Worm (Caenorhabditis elegans) whole organism, L2 larva: ENCODE data around the gene dyf-2.

Experiments
- C34F6.9 ChIP-seq: fragments of 150-350 bp; optimal IDR thresholded peaks from 2 replicates; lab custom pipeline; 2014; ENCODE audit warnings: missing biosample characterization, missing genetic modification characterization
- F13H6.1 ChIP-seq: sonication (generic microtip); optimal IDR thresholded peaks from 2 replicates; lab custom pipeline; 2016; ENCODE audit warnings: missing genetic modification characterization, missing compliant biosample characterization
- R02D3.7 ChIP-seq: fragments of 150-350 bp; optimal IDR thresholded peaks from 2 replicates; lab custom pipeline; 2014; ENCODE audit warnings: missing biosample characterization, missing genetic modification characterization
- Y55F3AM.14 ChIP-seq: fragments of 200-800 bp; sonication (Bioruptor generic); optimal IDR thresholded peaks from 2 replicates; lab custom pipeline; 2018; ENCODE audit warnings: mild to moderate bottlenecking, missing genetic modification characterization, missing compliant biosample characterization
- alr-1 ChIP-seq: fragments of 150-350 bp; optimal IDR thresholded peaks from 2 replicates; lab custom pipeline; 2014; ENCODE audit warnings: missing biosample characterization, missing genetic modification characterization
- aly-2 ChIP-seq: fragments of 150-350 bp; optimal IDR thresholded peaks from 2 replicates; lab custom pipeline; 2014; ENCODE audit warnings: missing biosample characterization, missing genetic modification characterization
- ama-1 ChIP-seq: fragments of 150-350 bp; optimal IDR thresholded peaks from 2 replicates; lab custom pipeline; 2018; ENCODE audit warnings: inconsistent platforms
- blmp-1 ChIP-seq: sonication (generic microtip); optimal IDR thresholded peaks from 2 replicates; lab custom pipeline; 2017; ENCODE audit warnings: missing genetic modification characterization, mild to moderate bottlenecking, missing compliant biosample characterization, antibody characterized with exemption, moderate library complexity; ENCODE audit not compliant: insufficient read depth
- ceh-16 ChIP-seq: fragments of 150-350 bp; optimal IDR thresholded peaks from 2 replicates; lab custom pipeline; 2014; ENCODE audit warnings: missing biosample characterization, missing genetic modification characterization
- crh-2 ChIP-seq: sonication (generic microtip); optimal IDR thresholded peaks from 2 replicates; lab custom pipeline; 2017; ENCODE audit warnings: missing biosample characterization, missing genetic modification characterization
- dmd-4 ChIP-seq: sonication (generic microtip); optimal IDR thresholded peaks from 2 replicates; lab custom pipeline; 2017; ENCODE audit warnings: missing biosample characterization, missing genetic modification characterization
- egl-27 ChIP-seq: sonication (generic microtip); optimal IDR thresholded peaks from 3 replicates; lab custom pipeline; 2017; ENCODE audit warnings: missing biosample characterization, missing genetic modification reagents, missing genetic modification characterization
- elt-1 ChIP-seq: fragments of 150-350 bp; optimal IDR thresholded peaks from 2 replicates; lab custom pipeline; 2014; ENCODE audit warnings: missing biosample characterization, missing genetic modification characterization
- elt-3 ChIP-seq: sonication (generic microtip); optimal IDR thresholded peaks from 2 replicates; lab custom pipeline; 2017; ENCODE audit warnings: missing biosample characterization, missing genetic modification characterization
- fos-1 ChIP-seq: fragments of 150-350 bp; optimal IDR thresholded peaks from 2 replicates; lab custom pipeline; 2014; ENCODE audit warnings: missing biosample characterization, missing genetic modification characterization
- gmeb-1 ChIP-seq: fragments of 150-350 bp; optimal IDR thresholded peaks from 2 replicates; lab custom pipeline; 2014; ENCODE audit warnings: missing biosample characterization, missing genetic modification characterization
- lin-11 ChIP-seq: fragments of 150-350 bp; sonication (generic microtip); optimal IDR thresholded peaks from 2 replicates; lab custom pipeline; 2014; ENCODE audit warnings: missing biosample characterization, missing genetic modification characterization, inconsistent platforms, mixed read lengths
- lin-13 ChIP-seq: fragments of 150-350 bp; optimal IDR thresholded peaks from 2 replicates; lab custom pipeline; 2014; ENCODE audit warnings: missing biosample characterization, missing genetic modification reagents, missing genetic modification characterization
- lin-39 ChIP-seq: fragments of 150-350 bp; optimal IDR thresholded peaks from 2 replicates; lab custom pipeline; 2014; ENCODE audit warnings: missing biosample characterization, missing genetic modification reagents, missing genetic modification characterization
- lsy-2 ChIP-seq, 2 experiments: fragments of 150-350 bp in 1 of 2; sonication (generic microtip) in 1 of 2; optimal IDR thresholded peaks; 2 replicates each; lab custom pipeline; 2014 to 2017; ENCODE audit warnings: missing biosample characterization in 2 of 2, missing genetic modification characterization in 2 of 2
- mab-5 ChIP-seq: fragments of 150-350 bp; optimal IDR thresholded peaks from 2 replicates; lab custom pipeline; 2014; ENCODE audit warnings: missing biosample characterization, missing genetic modification characterization
- mbf-1 ChIP-seq: sonication (generic microtip); optimal IDR thresholded peaks from 2 replicates; lab custom pipeline; 2017; ENCODE audit warnings: missing biosample characterization, missing genetic modification characterization
- mdl-1 ChIP-seq, 2 experiments: fragments of 150-350 bp in 1 of 2; sonication (generic microtip) in 1 of 2; optimal IDR thresholded peaks; 2 replicates each; lab custom pipeline; 2017; ENCODE audit warnings: missing biosample characterization in 2 of 2, missing genetic modification characterization in 2 of 2
- nhr-10 ChIP-seq: sonication (generic microtip); optimal IDR thresholded peaks from 2 replicates; lab custom pipeline; 2017; ENCODE audit warnings: missing biosample characterization, missing genetic modification characterization
- nhr-11 ChIP-seq: fragments of 150-350 bp; optimal IDR thresholded peaks from 2 replicates; lab custom pipeline; 2014; ENCODE audit warnings: missing biosample characterization, missing genetic modification characterization
- nhr-12 ChIP-seq: fragments of 150-350 bp; optimal IDR thresholded peaks from 2 replicates; lab custom pipeline; 2014; ENCODE audit warnings: missing biosample characterization, missing genetic modification characterization
- nhr-129 ChIP-seq: fragments of 150-350 bp; optimal IDR thresholded peaks from 2 replicates; lab custom pipeline; 2014; ENCODE audit warnings: missing biosample characterization, missing genetic modification characterization
- nhr-21 ChIP-seq: fragments of 150-350 bp; optimal IDR thresholded peaks from 2 replicates; lab custom pipeline; 2014; ENCODE audit warnings: missing biosample characterization, missing genetic modification characterization
- nhr-23 ChIP-seq: fragments of 150-350 bp; optimal IDR thresholded peaks from 2 replicates; lab custom pipeline; 2014; ENCODE audit warnings: missing biosample characterization, missing genetic modification reagents, missing genetic modification characterization
- nhr-237 ChIP-seq: fragments of 150-350 bp; optimal IDR thresholded peaks from 2 replicates; lab custom pipeline; 2014; ENCODE audit warnings: missing biosample characterization, missing genetic modification characterization
- nhr-25 ChIP-seq: fragments of 150-350 bp; sonication (generic microtip); optimal IDR thresholded peaks from 3 replicates; lab custom pipeline; 2014; ENCODE audit warnings: missing biosample characterization, missing genetic modification characterization
- nhr-6 ChIP-seq: fragments of 150-350 bp; optimal IDR thresholded peaks from 2 replicates; lab custom pipeline; 2014; ENCODE audit warnings: missing biosample characterization, missing genetic modification characterization
- nhr-77 ChIP-seq: fragments of 150-350 bp; optimal IDR thresholded peaks from 2 replicates; lab custom pipeline; 2014; ENCODE audit warnings: missing biosample characterization, missing genetic modification characterization
- peb-1 ChIP-seq: fragments of 150-350 bp; optimal IDR thresholded peaks from 2 replicates; lab custom pipeline; 2014; ENCODE audit warnings: missing biosample characterization, missing genetic modification characterization
- sem-4 ChIP-seq: fragments of 150-350 bp; optimal IDR thresholded peaks from 2 replicates; lab custom pipeline; 2014; ENCODE audit warnings: missing biosample characterization, missing genetic modification reagents, missing genetic modification characterization
- skn-1 ChIP-seq: sonication (generic microtip); optimal IDR thresholded peaks from 2 replicates; lab custom pipeline; 2017; ENCODE audit warnings: missing biosample characterization, missing genetic modification characterization
- sma-3 ChIP-seq: sonication (generic microtip); optimal IDR thresholded peaks from 2 replicates; lab custom pipeline; 2016; ENCODE audit warnings: missing genetic modification reagents, missing genetic modification characterization, missing compliant biosample characterization
- sma-9 ChIP-seq, 2 experiments: fragments of 150-350 bp in 1 of 2; sonication (generic microtip) in 1 of 2; optimal IDR thresholded peaks; 2 replicates each; lab custom pipeline; 2014 to 2016; ENCODE audit warnings: missing genetic modification characterization in 2 of 2, mild to moderate bottlenecking in 1 of 2, missing biosample characterization in 1 of 2, missing compliant biosample characterization in 1 of 2, missing genetic modification reagents in 1 of 2, moderate library complexity in 1 of 2
- snpc-4 ChIP-seq: fragments of 150-350 bp; optimal IDR thresholded peaks from 2 replicates; lab custom pipeline; 2014; ENCODE audit warnings: missing biosample characterization, missing genetic modification characterization
- unc-39 ChIP-seq: fragments of 150-350 bp; optimal IDR thresholded peaks from 2 replicates; lab custom pipeline; 2014; ENCODE audit warnings: missing biosample characterization, missing genetic modification characterization
- unc-55 ChIP-seq: fragments of 150-350 bp; sonication (generic microtip); optimal IDR thresholded peaks from 3 replicates; lab custom pipeline; 2014; ENCODE audit warnings: missing biosample characterization, missing genetic modification reagents, missing genetic modification characterization
- unc-62 ChIP-seq: fragments of 150-350 bp; optimal IDR thresholded peaks from 2 replicates; lab custom pipeline; 2014; ENCODE audit warnings: missing biosample characterization, missing genetic modification reagents, missing genetic modification characterization
- zag-1 ChIP-seq: fragments of 150-350 bp; optimal IDR thresholded peaks from 2 replicates; lab custom pipeline; 2014; ENCODE audit warnings: missing biosample characterization, missing genetic modification characterization
- ztf-1 ChIP-seq: fragments of 200-800 bp; sonication (Bioruptor generic); conservative IDR thresholded peaks from 2 replicates; pipeline ENCODE4 v1.3.6; 2022; ENCODE audit warnings: missing genetic modification characterization, missing compliant biosample characterization
- ztf-11 ChIP-seq: sonication (generic microtip); optimal IDR thresholded peaks from 2 replicates; lab custom pipeline; 2017; ENCODE audit warnings: missing biosample characterization, missing genetic modification characterization
- ztf-4 ChIP-seq: fragments of 150-350 bp; optimal IDR thresholded peaks from 2 replicates; lab custom pipeline; 2014; ENCODE audit warnings: missing biosample characterization, missing genetic modification characterization

The dyf-2 gene

DNA sequence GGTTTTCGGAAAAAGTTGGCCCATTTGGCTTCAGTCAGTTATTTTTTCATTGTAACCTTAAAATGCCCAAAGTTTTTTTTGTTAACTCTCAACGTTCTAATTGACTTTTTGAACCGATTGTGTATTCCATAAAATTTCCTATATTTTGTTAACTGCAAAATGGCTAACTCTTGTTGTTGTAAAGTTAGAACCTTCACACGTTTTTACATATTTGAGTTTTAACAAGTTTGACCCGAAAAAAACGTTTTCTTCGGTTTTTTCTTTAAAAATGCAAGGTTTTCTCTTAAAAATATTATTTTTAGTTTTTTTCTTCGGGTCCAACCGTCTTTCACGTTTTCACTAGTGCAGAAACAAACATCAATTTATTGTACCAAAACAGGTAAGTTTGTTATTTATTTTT, 15.4 kb upstream of the dyf-2 start, which contains the start of gene lit-1:
Gene lit-1 (plus strand): TSS at position 301 of the 400 bp plus-strand sequence.
- TF ChIP-seq lsy-2 (tag; optimal IDR thresholded peaks at IDR 0.05; lab: Kevin White, UChicago) (no peak), unc-62 (GFP tag; lab: Kevin White, UChicago) (no peak), nhr-11 (no peak), F13H6.1 (peak; percentile 4), Y55F3AM.14 (GFP tag; lab: Kevin White, UChicago) (no peak)

DNA sequence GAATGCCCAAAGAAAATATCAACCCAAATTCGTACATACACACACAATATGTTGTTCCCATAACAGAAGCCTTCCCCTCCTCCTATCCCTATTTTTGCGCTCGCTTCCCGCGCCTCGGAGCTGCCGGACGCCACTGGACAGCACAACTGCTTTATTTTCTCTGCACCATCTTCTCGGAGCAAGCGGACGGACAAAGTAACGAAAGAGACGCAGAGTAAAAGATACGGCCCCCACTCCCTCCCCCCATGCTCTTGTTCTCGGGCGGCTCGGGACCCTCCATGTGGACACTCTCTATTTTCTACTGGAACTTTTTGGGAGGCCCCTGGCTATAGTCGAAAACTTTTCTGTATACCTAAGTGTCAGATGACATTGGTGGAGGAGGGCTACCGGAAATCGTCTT, 11.6 kb upstream of the dyf-2 start:
- TF ChIP-seq nhr-23 (tag; lab: Kevin White, UChicago) (no peak), R02D3.7 (tag; lab: Kevin White, UChicago) (no peak), nhr-12 (no peak), ztf-1 (GFP tag; lab: Robert Waterston, UW) (no peak), mbf-1 (tag; lab: Kevin White, UChicago) (no peak), mdl-1 (tag; optimal IDR thresholded peaks at IDR 0.05; lab: Kevin White, UChicago) (peak in 1 of 2 experiments; percentile 30), gmeb-1 (no peak), zag-1 (tag; lab: Kevin White, UChicago) (no peak), nhr-6 (tag; lab: Kevin White, UChicago) (no peak), unc-55 (GFP tag; lab: Kevin White, UChicago) (peak; percentile 35), C34F6.9 (tag; lab: Kevin White, UChicago) (peak; percentile 13), F13H6.1 (peak; percentile 74)

DNA sequence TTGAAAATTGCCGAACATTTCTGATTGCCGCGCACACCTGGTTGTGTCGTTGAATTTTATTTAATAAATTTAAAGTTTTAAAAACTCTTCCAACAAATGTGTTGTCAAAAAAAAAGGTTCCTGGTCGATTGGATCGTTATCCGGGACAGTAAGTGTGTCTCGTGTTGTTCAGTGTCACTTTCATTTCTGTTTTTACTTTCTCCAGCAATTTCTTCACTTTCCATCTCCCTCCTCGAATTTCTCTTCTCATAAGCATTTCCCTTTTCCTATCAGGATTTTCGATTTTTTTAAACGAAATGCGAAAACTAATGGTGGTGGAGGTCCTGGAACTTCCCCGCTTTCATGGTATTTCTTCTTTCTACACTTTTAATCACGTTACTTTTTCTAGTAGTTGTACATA, 9.3 kb upstream of the dyf-2 start:
- no peak for TF ChIP-seq skn-1
- TF ChIP-seq fos-1 (tag; lab: Kevin White, UChicago), result no peak
- no peak for TF ChIP-seq nhr-25 (tag; lab: Kevin White, UChicago)
- no peak for TF ChIP-seq egl-27 (tag; lab: Kevin White, UChicago)
- TF ChIP-seq mab-5 (tag; lab: Kevin White, UChicago), result no peak
- no peak for TF ChIP-seq R02D3.7 (tag; lab: Kevin White, UChicago)
- TF ChIP-seq nhr-12, result no peak
- peak; percentile 91 for TF ChIP-seq blmp-1 (tag; lab: Kevin White, UChicago)

DNA sequence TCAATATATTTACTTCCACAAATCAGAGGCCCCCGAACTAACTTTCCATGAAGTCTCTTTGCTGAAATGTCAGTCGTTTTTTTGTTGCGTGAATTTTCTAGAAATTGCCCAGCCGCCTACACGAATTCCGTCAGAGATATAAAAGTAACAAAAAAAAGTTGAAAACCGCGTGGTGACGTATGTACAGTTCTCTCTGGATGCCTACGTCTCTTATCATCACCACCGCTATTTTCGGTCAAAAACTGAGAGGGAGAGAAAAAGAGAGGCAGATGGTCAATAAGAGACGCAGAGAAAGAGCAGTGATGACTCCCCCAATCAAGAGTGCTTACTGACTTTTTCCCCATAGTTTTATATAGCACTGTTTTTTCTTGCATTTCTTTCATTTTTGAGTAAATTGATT, 7.8 kb upstream of the dyf-2 start:
- TF ChIP-seq gmeb-1 (peak; percentile 49), nhr-77 (no peak), nhr-237 (tag; lab: Kevin White, UChicago) (no peak), aly-2 (tag; lab: Kevin White, UChicago) (no peak), lin-39 (tag; lab: Kevin White, UChicago) (no peak), ztf-4 (tag; lab: Kevin White, UChicago) (no peak), dmd-4 (tag; lab: Kevin White, UChicago) (no peak), lin-13 (GFP tag; lab: Kevin White, UChicago) (no peak), ztf-11 (tag; lab: Kevin White, UChicago) (no peak), sem-4 (no peak), nhr-25 (tag; lab: Kevin White, UChicago) (peak; percentile 55), nhr-10 (tag; lab: Kevin White, UChicago) (no peak), ceh-16 (no peak), mab-5 (tag; lab: Kevin White, UChicago) (no peak), ama-1 (lab: Kevin White, UChicago) (peak; percentile 71), F13H6.1 (peak; percentile 64), fos-1 (tag; lab: Kevin White, UChicago) (peak; percentile 81), nhr-11 (no peak), Y55F3AM.14 (GFP tag; lab: Kevin White, UChicago) (no peak), R02D3.7 (tag; lab: Kevin White, UChicago) (no peak), mbf-1 (tag; lab: Kevin White, UChicago) (no peak), elt-1 (tag; lab: Kevin White, UChicago) (no peak), alr-1 (no peak), C34F6.9 (tag; lab: Kevin White, UChicago) (peak; percentile 26), egl-27 (tag; lab: Kevin White, UChicago) (no peak), snpc-4 (tag; lab: Kevin White, UChicago) (no peak), crh-2 (tag; lab: Kevin White, UChicago) (peak; percentile 47), peb-1 (tag; lab: Kevin White, UChicago) (no peak), sma-9 (GFP tag; optimal IDR thresholded peaks at IDR 0.05; lab: Kevin White, UChicago) (peak; percentile 35), sma-9 (tag; optimal IDR thresholded peaks at IDR 0.05; lab: Kevin White, UChicago) (no peak), lsy-2 (tag; optimal IDR thresholded peaks at IDR 0.05; lab: Kevin White, UChicago) (peak in 1 of 2 experiments; percentile 39), blmp-1 (tag; lab: Kevin White, UChicago) (peak; percentile 30), unc-39 (no peak), sma-3 (GFP tag; lab: Kevin White, UChicago) (peak; percentile 33), skn-1 (no peak), nhr-21 (tag; lab: Kevin White, UChicago) (no peak), lin-11 (tag; lab: Kevin White, UChicago) (no peak), unc-62 (GFP tag; lab: Kevin White, UChicago) (no peak), nhr-23 (tag; lab: Kevin White, UChicago) (no peak), nhr-6 (tag; lab: Kevin White, UChicago) (no peak), elt-3 (tag; lab: Kevin White, UChicago) (no peak), nhr-129 (peak; percentile 62)
